Worm (Caenorhabditis elegans): ENCODE measurements around the gene F19G12.4.

- TF ChIP-seq tbx-8 (GFP tag; optimal IDR thresholded peaks at IDR 0.05) (no peak), nhr-76 (tag; optimal IDR thresholded peaks at IDR 0.05) (no peak), mep-1 (tag; optimal IDR thresholded peaks at IDR 0.05) (no peak), lin-13 (tag; optimal IDR thresholded peaks at IDR 0.05) (no peak), nhr-237 (tag; optimal IDR thresholded peaks at IDR 0.05) (no peak), snpc-4 (tag; optimal IDR thresholded peaks at IDR 0.05) (no peak), unc-62 (GFP tag; optimal IDR thresholded peaks at IDR 0.05) (no peak), elt-1 (tag; optimal IDR thresholded peaks at IDR 0.05; ENCODE audit: borderline replicate concordance, insufficient read depth) (no peak), mab-5 (tag; optimal IDR thresholded peaks at IDR 0.05) (no peak), nhr-28 (tag; optimal IDR thresholded peaks at IDR 0.05) (no peak), nhr-12 (tag; optimal IDR thresholded peaks at IDR 0.05) (no peak), pha-4 (tag; optimal IDR thresholded peaks at IDR 0.05) (no peak)
These were observed 15.8 kb upstream of the F19G12.4 start, which contains the start of gene ZK402.5 for ce11 chrX:1401259-1401658.

Measured in whole organism, mixed stage, embryonic.